Worm (Caenorhabditis elegans) whole organism, L3 larva: Measurements from ENCODE around the gene tasp-1.

Experiments
- R02D3.7 ChIP-seq: fragments of 150-350 bp; optimal IDR thresholded peaks from 2 replicates; lab custom pipeline; 2014; ENCODE audit warnings: missing biosample characterization, missing genetic modification characterization
- ZK546.5 ChIP-seq: sonication (generic microtip); optimal IDR thresholded peaks from 2 replicates; lab custom pipeline; 2017; ENCODE audit warnings: missing biosample characterization, missing genetic modification characterization
- aly-2 ChIP-seq: fragments of 150-350 bp; optimal IDR thresholded peaks from 2 replicates; lab custom pipeline; 2014; ENCODE audit warnings: missing biosample characterization, missing genetic modification characterization
- ama-1 ChIP-seq: fragments of 150-350 bp; optimal IDR thresholded peaks from 2 replicates; lab custom pipeline; 2018
- ceh-16 ChIP-seq: sonication (generic microtip); optimal IDR thresholded peaks from 2 replicates; lab custom pipeline; 2017; ENCODE audit warnings: missing biosample characterization, missing genetic modification characterization
- ceh-28 ChIP-seq: fragments of 150-350 bp; optimal IDR thresholded peaks from 2 replicates; lab custom pipeline; 2014; ENCODE audit warnings: missing biosample characterization, missing genetic modification reagents, missing genetic modification characterization
- ceh-82 ChIP-seq: fragments of 150-350 bp; optimal IDR thresholded peaks from 2 replicates; lab custom pipeline; 2014; ENCODE audit warnings: missing biosample characterization, missing genetic modification characterization
- ceh-9 ChIP-seq: sonication (generic microtip); optimal IDR thresholded peaks from 2 replicates; lab custom pipeline; 2018; ENCODE audit warnings: missing biosample characterization, missing genetic modification characterization
- daf-12 ChIP-seq: fragments of 150-350 bp; optimal IDR thresholded peaks from 2 replicates; lab custom pipeline; 2014; ENCODE audit warnings: missing biosample characterization, missing genetic modification reagents, missing genetic modification characterization
- egl-27 ChIP-seq: sonication (generic microtip); optimal IDR thresholded peaks from 4 replicates; lab custom pipeline; 2017; ENCODE audit warnings: missing biosample characterization, missing genetic modification reagents, missing genetic modification characterization
- egl-5 ChIP-seq: fragments of 150-350 bp; optimal IDR thresholded peaks from 2 replicates; lab custom pipeline; 2017; ENCODE audit warnings: missing biosample characterization, missing genetic modification reagents, missing genetic modification characterization, inconsistent platforms
- elt-1 ChIP-seq: fragments of 150-350 bp; optimal IDR thresholded peaks from 2 replicates; lab custom pipeline; 2014; ENCODE audit warnings: missing biosample characterization, missing genetic modification characterization
- elt-2 ChIP-seq: sonication (generic microtip); optimal IDR thresholded peaks from 2 replicates; lab custom pipeline; 2016; ENCODE audit warnings: missing genetic modification reagents, mild to moderate bottlenecking, missing genetic modification characterization, missing compliant biosample characterization
- elt-3 ChIP-seq, 3 experiments: fragments of 150-350 bp in 1 of 3; sonication (generic microtip) in 2 of 3; optimal IDR thresholded peaks; 2 replicates in 2 of 3; 4 replicates in 1 of 3; lab custom pipeline; 2014 to 2017; ENCODE audit warnings: missing biosample characterization in 3 of 3, missing genetic modification characterization in 3 of 3
- eor-1 ChIP-seq, 2 experiments: fragments of 150-350 bp; optimal IDR thresholded peaks; 2 replicates each; lab custom pipeline; 2014 to 2018; ENCODE audit warnings: missing biosample characterization in 2 of 2, missing genetic modification characterization in 2 of 2
- fkh-10 ChIP-seq: sonication (generic microtip); optimal IDR thresholded peaks from 2 replicates; lab custom pipeline; 2017; ENCODE audit warnings: missing biosample characterization, missing genetic modification reagents, missing genetic modification characterization
- fkh-2 ChIP-seq: fragments of 150-350 bp; optimal IDR thresholded peaks from 2 replicates; lab custom pipeline; 2014; ENCODE audit warnings: missing biosample characterization, missing genetic modification reagents, missing genetic modification characterization
- fos-1 ChIP-seq: fragments of 150-350 bp; optimal IDR thresholded peaks from 2 replicates; lab custom pipeline; 2014; ENCODE audit warnings: missing biosample characterization, missing genetic modification characterization
- hmg-11 ChIP-seq: sonication (generic microtip); optimal IDR thresholded peaks from 2 replicates; lab custom pipeline; 2016; ENCODE audit warnings: missing genetic modification characterization, missing compliant biosample characterization
- jun-1 ChIP-seq: fragments of 150-350 bp; optimal IDR thresholded peaks from 2 replicates; lab custom pipeline; 2014; ENCODE audit warnings: missing biosample characterization, missing genetic modification reagents, missing genetic modification characterization
- lin-15B ChIP-seq: fragments of 150-350 bp; optimal IDR thresholded peaks from 2 replicates; lab custom pipeline; 2014; ENCODE audit warnings: missing biosample characterization, missing genetic modification characterization
- lin-39 ChIP-seq: fragments of 150-350 bp; optimal IDR thresholded peaks from 2 replicates; lab custom pipeline; 2018; ENCODE audit warnings: missing biosample characterization, missing genetic modification reagents, missing genetic modification characterization
- lsy-12 ChIP-seq: sonication (generic microtip); optimal IDR thresholded peaks from 2 replicates; lab custom pipeline; 2016; ENCODE audit warnings: mild to moderate bottlenecking, missing genetic modification characterization, missing compliant biosample characterization
- mdl-1 ChIP-seq: fragments of 150-350 bp; optimal IDR thresholded peaks from 2 replicates; lab custom pipeline; 2014; ENCODE audit warnings: missing biosample characterization, missing genetic modification characterization
- mml-1 ChIP-seq: fragments of 150-350 bp; sonication (generic microtip); optimal IDR thresholded peaks from 3 replicates; lab custom pipeline; 2014; ENCODE audit warnings: missing biosample characterization, missing genetic modification characterization
- nfya-1 ChIP-seq: sonication (generic microtip); optimal IDR thresholded peaks from 2 replicates; lab custom pipeline; 2017; ENCODE audit warnings: missing genetic modification characterization, mild to moderate bottlenecking, missing compliant biosample characterization, antibody characterized with exemption, moderate library complexity; ENCODE audit not compliant: insufficient read depth
- nhr-11 ChIP-seq: fragments of 150-350 bp; optimal IDR thresholded peaks from 2 replicates; lab custom pipeline; 2014; ENCODE audit warnings: missing biosample characterization, missing genetic modification characterization
- nhr-12 ChIP-seq: fragments of 150-350 bp; optimal IDR thresholded peaks from 2 replicates; lab custom pipeline; 2014; ENCODE audit warnings: missing biosample characterization, missing genetic modification characterization
- nhr-23 ChIP-seq: fragments of 150-350 bp; optimal IDR thresholded peaks from 2 replicates; lab custom pipeline; 2014; ENCODE audit warnings: missing biosample characterization, missing genetic modification reagents, missing genetic modification characterization
- nhr-237 ChIP-seq: fragments of 150-350 bp; optimal IDR thresholded peaks from 2 replicates; lab custom pipeline; 2014; ENCODE audit warnings: missing biosample characterization, missing genetic modification characterization
- nhr-25 ChIP-seq: sonication (generic microtip); optimal IDR thresholded peaks from 2 replicates; lab custom pipeline; 2017; ENCODE audit warnings: missing biosample characterization, missing genetic modification characterization
- nhr-28 ChIP-seq: fragments of 150-350 bp; optimal IDR thresholded peaks from 2 replicates; lab custom pipeline; 2014; ENCODE audit warnings: missing biosample characterization, missing genetic modification characterization
- nhr-43 ChIP-seq: sonication (generic microtip); optimal IDR thresholded peaks from 2 replicates; lab custom pipeline; 2016; ENCODE audit warnings: mild to moderate bottlenecking, missing genetic modification characterization, missing compliant biosample characterization; ENCODE audit not compliant: poor library complexity, severe bottlenecking
- nhr-67 ChIP-seq: fragments of 150-350 bp; optimal IDR thresholded peaks from 2 replicates; lab custom pipeline; 2014; ENCODE audit warnings: missing biosample characterization, missing genetic modification characterization
- nhr-76 ChIP-seq: fragments of 150-350 bp; sonication (generic microtip); optimal IDR thresholded peaks from 5 replicates; lab custom pipeline; 2014; ENCODE audit warnings: missing biosample characterization, missing genetic modification characterization
- nhr-77 ChIP-seq: fragments of 150-350 bp; optimal IDR thresholded peaks from 2 replicates; lab custom pipeline; 2014; ENCODE audit warnings: missing biosample characterization, missing genetic modification characterization
- pha-4 ChIP-seq: fragments of 150-350 bp; optimal IDR thresholded peaks from 2 replicates; lab custom pipeline; 2014; ENCODE audit warnings: missing biosample characterization, missing genetic modification reagents, missing genetic modification characterization
- pqm-1 ChIP-seq: fragments of 150-350 bp; optimal IDR thresholded peaks from 2 replicates; lab custom pipeline; 2017; ENCODE audit warnings: missing biosample characterization, missing genetic modification characterization, inconsistent platforms
- sea-2 ChIP-seq: fragments of 150-350 bp; sonication (generic microtip); optimal IDR thresholded peaks from 4 replicates; lab custom pipeline; 2014; ENCODE audit warnings: missing biosample characterization, missing genetic modification reagents, missing genetic modification characterization
- skn-1 ChIP-seq: fragments of 150-350 bp; optimal IDR thresholded peaks from 2 replicates; lab custom pipeline; 2014; ENCODE audit warnings: missing biosample characterization, missing genetic modification characterization
- snpc-4 ChIP-seq: fragments of 150-350 bp; optimal IDR thresholded peaks from 2 replicates; lab custom pipeline; 2014; ENCODE audit warnings: missing biosample characterization, missing genetic modification characterization
- tbx-2 ChIP-seq: sonication (generic microtip); optimal IDR thresholded peaks from 2 replicates; lab custom pipeline; 2016; ENCODE audit warnings: mild to moderate bottlenecking, missing genetic modification characterization, missing compliant biosample characterization
- unc-39 ChIP-seq: sonication (generic microtip); optimal IDR thresholded peaks from 4 replicates; lab custom pipeline; 2017; ENCODE audit warnings: missing biosample characterization, missing genetic modification characterization
- unc-62 ChIP-seq: fragments of 150-350 bp; sonication (generic microtip); optimal IDR thresholded peaks from 4 replicates; lab custom pipeline; 2014; ENCODE audit warnings: missing biosample characterization, missing genetic modification reagents, missing genetic modification characterization
- zag-1 ChIP-seq: fragments of 150-350 bp; optimal IDR thresholded peaks from 2 replicates; lab custom pipeline; 2014; ENCODE audit warnings: missing biosample characterization, missing genetic modification characterization
- ztf-11 ChIP-seq: fragments of 150-350 bp; optimal IDR thresholded peaks from 2 replicates; lab custom pipeline; 2014; ENCODE audit warnings: missing biosample characterization, missing genetic modification characterization
- ztf-4 ChIP-seq: fragments of 150-350 bp; optimal IDR thresholded peaks from 2 replicates; lab custom pipeline; 2014; ENCODE audit warnings: missing biosample characterization, missing genetic modification characterization

Gene tasp-1

DNA sequence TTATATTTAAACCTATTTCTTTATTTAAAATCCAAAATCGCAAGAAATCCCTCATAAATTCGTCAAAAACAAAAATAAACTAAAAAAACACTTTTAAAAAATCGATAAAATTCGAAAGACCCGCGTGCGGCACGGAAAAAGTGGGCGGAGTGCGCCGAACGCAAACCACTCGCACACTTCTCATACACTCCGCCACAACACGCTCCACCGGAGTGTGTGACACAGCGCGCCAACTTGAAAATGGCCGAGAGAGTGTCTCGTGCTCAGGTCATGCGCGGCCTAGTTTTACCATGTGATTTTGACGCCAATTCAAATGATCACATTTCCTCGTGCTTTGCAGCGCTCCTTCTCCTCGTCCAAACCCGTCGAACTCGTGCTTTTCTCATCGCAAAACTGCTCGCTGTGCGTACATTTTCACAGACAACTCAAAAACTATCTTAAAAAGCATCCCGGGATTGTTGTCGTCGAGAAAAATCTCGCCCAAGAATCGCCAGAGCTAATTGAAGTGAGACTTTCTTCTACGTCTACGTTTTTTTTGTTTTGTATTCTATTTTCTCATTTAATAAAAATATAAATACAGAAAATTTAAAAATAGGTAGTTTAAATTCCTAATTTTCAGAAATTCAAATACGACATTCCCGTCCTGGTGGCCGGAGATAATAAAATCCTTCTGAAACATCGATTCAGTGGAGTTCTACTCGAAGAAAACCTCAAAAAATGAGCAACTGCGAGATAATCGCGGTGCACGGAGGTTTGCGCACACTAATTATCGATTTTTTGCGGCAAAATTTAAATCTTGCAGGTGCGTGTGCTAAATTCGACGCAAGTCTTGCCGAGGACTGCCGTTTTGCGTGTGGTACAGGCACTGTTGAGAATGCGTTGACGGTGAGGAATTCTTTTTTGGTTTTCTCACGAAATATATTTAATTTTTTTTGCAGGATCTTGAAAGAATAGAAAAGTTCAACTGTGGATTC is at the start of gene tasp-1:
Gene tasp-1, plus strand, starts transcription at position 258 of the 974 bp plus-strand sequence.
- TF ChIP-seq nhr-237 (tag; lab: Kevin White, UChicago) = no peak
- TF ChIP-seq egl-5 = peak; percentile 98
- peak; percentile 100 for TF ChIP-seq nhr-11 (tag; lab: Kevin White, UChicago)
- peak; percentile 54 for TF ChIP-seq nhr-67 (tag; lab: Kevin White, UChicago)
- TF ChIP-seq elt-2 (tag; lab: Kevin White, UChicago) = peak; percentile 99
- TF ChIP-seq elt-3 (tag; optimal IDR thresholded peaks at IDR 0.05; lab: Kevin White, UChicago) = peak; percentile 97 to 100 (median 97)
- TF ChIP-seq fkh-10 = peak; percentile 100
- TF ChIP-seq ZK546.5 = peak; percentile 73
- TF ChIP-seq tbx-2 (tag; lab: Kevin White, UChicago) = peak; percentile 97
- TF ChIP-seq skn-1 (tag; lab: Kevin White, UChicago) = peak; percentile 98
- TF ChIP-seq pha-4 (tag; lab: Kevin White, UChicago) = peak; percentile 100
- no peak for TF ChIP-seq nhr-12 (tag; lab: Kevin White, UChicago)
- peak; percentile 96 for TF ChIP-seq sea-2 (GFP tag; lab: Kevin White, UChicago)
- TF ChIP-seq snpc-4 (tag; lab: Kevin White, UChicago) = peak; percentile 97
- peak; percentile 99 for TF ChIP-seq nhr-43
- peak; percentile 100 for TF ChIP-seq hmg-11 (tag; lab: Kevin White, UChicago)
- TF ChIP-seq fkh-2 (tag; lab: Kevin White, UChicago) = peak; percentile 94
- TF ChIP-seq pqm-1 (tag; lab: Kevin White, UChicago) = peak; percentile 97
- TF ChIP-seq nhr-77 (tag; lab: Kevin White, UChicago) = peak; percentile 96
- peak; percentile 100 for TF ChIP-seq nhr-23
- TF ChIP-seq nhr-28 (tag; lab: Kevin White, UChicago) = peak; percentile 88
- TF ChIP-seq nhr-76 = peak; percentile 94
- peak; percentile 93 for TF ChIP-seq aly-2 (tag; lab: Kevin White, UChicago)
- TF ChIP-seq mdl-1 (tag; lab: Kevin White, UChicago) = peak; percentile 99
- TF ChIP-seq ceh-28 (tag; lab: Kevin White, UChicago) = peak; percentile 99
- TF ChIP-seq unc-62 (GFP tag; lab: Kevin White, UChicago) = peak; percentile 100
- TF ChIP-seq ceh-82 (tag; lab: Kevin White, UChicago) = peak; percentile 99
- TF ChIP-seq ama-1 (lab: Kevin White, UChicago) = peak; percentile 85
- TF ChIP-seq ztf-4 = peak; percentile 96
- peak; percentile 83 for TF ChIP-seq daf-12 (tag; lab: Kevin White, UChicago)
- TF ChIP-seq lsy-12 (tag; lab: Kevin White, UChicago) = peak; percentile 100
- TF ChIP-seq ztf-11 = peak; percentile 76
- peak; percentile 99 for TF ChIP-seq fos-1 (tag; lab: Kevin White, UChicago)
- TF ChIP-seq nfya-1 (tag; lab: Kevin White, UChicago) = peak; percentile 99
- peak; percentile 64 for TF ChIP-seq unc-39 (tag; lab: Kevin White, UChicago)
- TF ChIP-seq lin-39 (tag; lab: Kevin White, UChicago) = peak; percentile 100
- TF ChIP-seq mml-1 (tag; lab: Kevin White, UChicago) = peak; percentile 53
- TF ChIP-seq ceh-16 (tag; lab: Kevin White, UChicago) = peak; percentile 77
- TF ChIP-seq eor-1 (tag; optimal IDR thresholded peaks at IDR 0.05; lab: Kevin White, UChicago) = peak in 1 of 2 experiments; percentile 50
- TF ChIP-seq ceh-9 (tag; lab: Kevin White, UChicago) = no peak
- TF ChIP-seq jun-1 (tag; lab: Kevin White, UChicago) = peak; percentile 100
- peak; percentile 94 for TF ChIP-seq elt-1 (tag; lab: Kevin White, UChicago)
- TF ChIP-seq egl-27 (tag; lab: Kevin White, UChicago) = peak; percentile 97
- peak; percentile 90 for TF ChIP-seq zag-1 (tag; lab: Kevin White, UChicago)
- TF ChIP-seq R02D3.7 (tag; lab: Kevin White, UChicago) = peak; percentile 98
- TF ChIP-seq lin-15B = peak; percentile 100
- TF ChIP-seq nhr-25 (tag; lab: Kevin White, UChicago) = peak; percentile 100
